Worm (Caenorhabditis elegans) whole organism, late embryonic: ENCODE results near the gene msp-33.
"Not testable (repeated sequence)": the region's sequence is repeated elsewhere in the genome, so short reads cannot be mapped to it uniquely, and the experiment has no call there.

Source experiments
- C08G9.2 ChIP-seq: sonication (generic microtip); optimal IDR thresholded peaks from 2 replicates; lab custom pipeline; 2016; ENCODE audit warnings: mild to moderate bottlenecking, missing genetic modification characterization, moderate library complexity, missing compliant biosample characterization
- C38D4.7 ChIP-seq: fragments of 200-800 bp; sonication (Bioruptor generic); optimal IDR thresholded peaks from 2 replicates; lab custom pipeline; 2018; ENCODE audit warnings: mild to moderate bottlenecking, missing genetic modification characterization, moderate library complexity, missing compliant biosample characterization
- T23F11.4 ChIP-seq: fragments of 200-800 bp; sonication (Bioruptor generic); optimal IDR thresholded peaks from 2 replicates; lab custom pipeline; 2018; ENCODE audit warnings: mild to moderate bottlenecking, missing genetic modification characterization, missing compliant biosample characterization
- Y22D7AL.16 ChIP-seq: sonication (generic microtip); optimal IDR thresholded peaks from 2 replicates; lab custom pipeline; 2016; ENCODE audit warnings: missing genetic modification characterization, missing compliant biosample characterization
- ceh-14 ChIP-seq: sonication (generic microtip); optimal IDR thresholded peaks from 2 replicates; lab custom pipeline; 2016; ENCODE audit warnings: missing genotype, missing genetic modification characterization, missing compliant biosample characterization
- ceh-18 ChIP-seq: sonication (generic microtip); optimal IDR thresholded peaks from 2 replicates; lab custom pipeline; 2016; ENCODE audit warnings: missing genetic modification characterization, missing compliant biosample characterization
- ceh-22 ChIP-seq: sonication (generic microtip); optimal IDR thresholded peaks from 2 replicates; lab custom pipeline; 2017; ENCODE audit warnings: missing biosample characterization, missing genetic modification characterization
- ceh-6 ChIP-seq: fragments of 200-800 bp; sonication (Bioruptor generic); optimal IDR thresholded peaks from 2 replicates; lab custom pipeline; 2018; ENCODE audit warnings: mild to moderate bottlenecking, missing genetic modification characterization, missing compliant biosample characterization
- che-1 ChIP-seq: sonication (generic microtip); optimal IDR thresholded peaks from 2 replicates; lab custom pipeline; 2016; ENCODE audit warnings: mild to moderate bottlenecking, missing genetic modification characterization, missing compliant biosample characterization
- dmd-4 ChIP-seq: sonication (generic microtip); optimal IDR thresholded peaks from 2 replicates; lab custom pipeline; 2016; ENCODE audit warnings: borderline replicate concordance, missing genetic modification characterization, missing compliant biosample characterization
- elt-2 ChIP-seq: sonication (generic microtip); optimal IDR thresholded peaks from 2 replicates; lab custom pipeline; 2016; ENCODE audit warnings: missing genetic modification reagents, missing genetic modification characterization, missing compliant biosample characterization
- eyg-1 ChIP-seq: sonication (generic microtip); optimal IDR thresholded peaks from 2 replicates; lab custom pipeline; 2016; ENCODE audit warnings: missing genotype, missing genetic modification characterization, missing compliant biosample characterization
- fax-1 ChIP-seq: sonication (generic microtip); optimal IDR thresholded peaks from 2 replicates; lab custom pipeline; 2016; ENCODE audit warnings: missing genotype, missing genetic modification characterization, missing compliant biosample characterization
- fkh-6 ChIP-seq: sonication (generic microtip); optimal IDR thresholded peaks from 2 replicates; lab custom pipeline; 2016; ENCODE audit warnings: missing genetic modification characterization, missing compliant biosample characterization
- gmeb-2 ChIP-seq: sonication (generic microtip); optimal IDR thresholded peaks from 2 replicates; lab custom pipeline; 2016; ENCODE audit warnings: missing genetic modification characterization, inconsistent platforms, missing compliant biosample characterization
- hlh-13 ChIP-seq: fragments of 200-800 bp; sonication (Bioruptor generic); optimal IDR thresholded peaks from 2 replicates; lab custom pipeline; 2018; ENCODE audit warnings: mild to moderate bottlenecking, missing genetic modification characterization, missing compliant biosample characterization
- hlh-15 ChIP-seq: sonication (generic microtip); optimal IDR thresholded peaks from 2 replicates; lab custom pipeline; 2016; ENCODE audit warnings: missing genetic modification characterization, missing compliant biosample characterization
- hlh-6 ChIP-seq: sonication (generic microtip); optimal IDR thresholded peaks from 2 replicates; lab custom pipeline; 2016; ENCODE audit warnings: missing genotype, missing genetic modification characterization, missing compliant biosample characterization
- hlh-8 ChIP-seq: sonication (generic microtip); optimal IDR thresholded peaks from 2 replicates; lab custom pipeline; 2016; ENCODE audit warnings: missing genotype, missing genetic modification characterization, missing compliant biosample characterization
- mec-3 ChIP-seq: sonication (generic microtip); optimal IDR thresholded peaks from 2 replicates; lab custom pipeline; 2016; ENCODE audit warnings: borderline replicate concordance, missing genetic modification characterization, missing compliant biosample characterization
- pag-3 ChIP-seq: sonication (generic microtip); optimal IDR thresholded peaks from 2 replicates; lab custom pipeline; 2016; ENCODE audit warnings: missing compliant biosample characterization, missing genetic modification characterization, borderline replicate concordance
- pat-9 ChIP-seq: fragments of 200-800 bp; sonication (Bioruptor generic); optimal IDR thresholded peaks from 2 replicates; lab custom pipeline; 2018; ENCODE audit warnings: mild to moderate bottlenecking, missing genetic modification characterization, moderate library complexity, missing compliant biosample characterization
- pha-4 ChIP-seq: fragments of 150-350 bp; optimal IDR thresholded peaks from 2 replicates; lab custom pipeline; 2018; ENCODE audit warnings: missing biosample characterization, missing genetic modification reagents, missing genetic modification characterization
- pros-1 ChIP-seq: fragments of 150-350 bp; optimal IDR thresholded peaks from 2 replicates; lab custom pipeline; 2014; ENCODE audit warnings: missing biosample characterization, missing genetic modification reagents, missing genetic modification characterization
- ref-2 ChIP-seq: sonication (generic microtip); optimal IDR thresholded peaks from 2 replicates; lab custom pipeline; 2016; ENCODE audit warnings: missing genetic modification characterization, missing compliant biosample characterization
- rnt-1 ChIP-seq: sonication (generic microtip); optimal IDR thresholded peaks from 2 replicates; lab custom pipeline; 2016; ENCODE audit warnings: missing genetic modification characterization, missing compliant biosample characterization
- sox-2 ChIP-seq: fragments of 200-800 bp; sonication (Bioruptor generic); IDR thresholded peaks from 2 replicates; pipeline ENCODE4 v1.3.6; 2022; ENCODE audit warnings: missing genetic modification reagents, missing genetic modification characterization, missing compliant biosample characterization
- tbx-7 ChIP-seq: sonication (generic microtip); optimal IDR thresholded peaks from 2 replicates; lab custom pipeline; 2016; ENCODE audit warnings: missing genotype, missing genetic modification characterization, missing compliant biosample characterization
- unc-42 ChIP-seq: sonication (generic microtip); optimal IDR thresholded peaks from 2 replicates; lab custom pipeline; 2016; ENCODE audit warnings: missing genotype, missing genetic modification characterization, missing compliant biosample characterization
- unc-55 ChIP-seq: sonication (generic microtip); optimal IDR thresholded peaks from 2 replicates; lab custom pipeline; 2017; ENCODE audit warnings: missing biosample characterization, missing genetic modification reagents, missing genetic modification characterization
- ztf-16 ChIP-seq: sonication (generic microtip); optimal IDR thresholded peaks from 2 replicates; lab custom pipeline; 2017; ENCODE audit warnings: missing genetic modification characterization, missing compliant biosample characterization

msp-33 gene

DNA sequence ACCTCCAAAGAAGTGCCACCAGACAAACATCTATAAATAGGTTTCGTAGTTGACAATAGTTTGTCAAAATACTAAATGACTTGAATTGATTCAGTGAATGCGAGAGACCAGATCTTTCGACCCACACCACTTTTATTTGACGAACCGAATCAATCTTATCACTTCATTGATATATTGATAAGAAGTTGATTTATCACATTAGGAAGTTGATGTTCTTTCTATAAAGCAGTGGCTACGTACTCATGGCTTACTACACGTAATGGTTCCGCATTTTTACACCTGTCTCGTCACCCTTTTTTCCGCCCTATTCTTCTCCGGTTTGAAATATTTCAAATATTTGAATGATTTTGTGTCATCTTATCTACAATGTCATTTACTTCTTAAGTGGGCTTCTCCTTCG lies 28.1 kb upstream of the msp-33 start:
- TF ChIP-seq che-1 (tag; lab: Kevin White, UChicago) (no peak), tbx-7 (tag; lab: Kevin White, UChicago) (no peak), elt-2 (tag; lab: Kevin White, UChicago) (peak; percentile 83), pag-3 (tag; lab: Kevin White, UChicago) (no peak), ceh-18 (tag; lab: Kevin White, UChicago) (no peak), C38D4.7 (GFP tag; lab: Kevin White, UChicago) (no peak), gmeb-2 (tag; lab: Kevin White, UChicago) (no peak), ref-2 (tag; lab: Kevin White, UChicago) (no peak)

DNA sequence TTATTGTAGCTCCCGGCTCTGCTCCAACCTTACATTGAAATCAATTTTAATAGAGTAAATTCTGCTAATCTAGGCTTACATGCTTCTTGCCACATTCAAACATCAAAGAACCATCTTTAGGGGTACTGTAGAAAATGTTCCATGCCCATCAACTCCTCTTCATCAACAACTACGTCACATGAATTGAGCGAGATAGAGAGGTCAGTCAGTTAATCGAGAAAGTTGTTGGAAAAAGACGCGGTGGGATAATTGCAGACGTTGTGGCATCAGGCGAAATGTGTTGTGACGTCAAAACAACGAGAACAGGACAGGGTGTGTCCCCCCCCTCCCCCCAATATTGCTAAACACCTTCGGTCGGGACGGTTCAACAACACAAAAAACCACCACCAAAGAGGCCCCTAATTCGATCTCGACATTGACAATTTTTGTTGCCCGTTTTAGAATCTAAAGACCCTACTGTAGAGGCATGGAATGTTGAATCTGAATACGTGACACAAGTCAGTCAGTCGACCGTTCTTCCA lies 26.1 kb upstream of the msp-33 start:
- no peak for TF ChIP-seq hlh-6 (tag; lab: Kevin White, UChicago)
- TF ChIP-seq Y22D7AL.16 (tag; lab: Kevin White, UChicago) = no peak
- TF ChIP-seq, all 69 proteins: peak for 0

DNA sequence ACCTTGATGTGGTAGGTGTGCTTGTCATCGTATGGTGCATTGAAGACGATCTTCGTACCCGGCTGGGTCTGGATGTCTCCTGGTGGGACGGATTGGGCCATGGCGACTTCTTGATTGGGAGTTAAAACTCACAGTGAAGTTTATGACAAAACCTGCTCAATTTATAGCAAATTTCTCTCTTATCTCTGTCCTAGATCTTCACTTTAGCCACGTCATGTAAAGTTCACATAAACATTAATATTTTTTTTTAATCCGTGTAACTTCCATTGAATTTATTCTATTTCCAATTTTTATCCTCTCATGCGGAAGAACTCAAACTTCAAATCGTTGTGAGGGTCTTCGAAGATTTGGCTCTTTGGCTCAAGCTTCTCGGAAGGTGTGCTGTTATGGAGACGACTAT lies 24.0 kb upstream of the msp-33 start, which contains the start of gene msp-31:
TSS of gene msp-31 (minus strand) at position 101 of the 400 bp plus-strand sequence.
- TF ChIP-seq pat-9; T23F11.4 (GFP tag; lab: Kevin White, UChicago); eyg-1 (tag; lab: Kevin White, UChicago): not testable (repeated sequence)

DNA sequence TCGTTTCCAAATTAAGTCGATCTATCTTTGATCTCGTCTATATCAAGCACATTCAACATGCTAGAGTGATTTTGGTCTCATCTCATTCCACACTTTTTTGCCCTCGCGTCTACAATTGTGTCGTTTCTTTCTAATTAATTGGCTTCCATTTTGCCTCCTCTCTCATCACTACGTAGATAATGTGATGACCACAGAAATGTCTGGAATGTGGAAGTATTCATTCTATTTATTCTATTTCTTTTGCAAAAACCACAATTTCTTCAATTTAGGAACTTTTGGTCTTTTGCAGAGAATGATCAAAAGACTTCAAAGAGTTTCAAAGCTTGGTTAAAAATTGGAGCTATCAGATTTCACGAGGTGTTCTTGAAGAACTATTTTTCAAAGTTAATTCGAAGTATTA lies 23.1 kb upstream of the msp-33 start:
- TF ChIP-seq mec-3 (tag; lab: Kevin White, UChicago) = no peak
- no peak for TF ChIP-seq C08G9.2 (tag; lab: Kevin White, UChicago)
- TF ChIP-seq fkh-6 (tag; lab: Kevin White, UChicago) = no peak
- no peak for TF ChIP-seq pros-1

DNA sequence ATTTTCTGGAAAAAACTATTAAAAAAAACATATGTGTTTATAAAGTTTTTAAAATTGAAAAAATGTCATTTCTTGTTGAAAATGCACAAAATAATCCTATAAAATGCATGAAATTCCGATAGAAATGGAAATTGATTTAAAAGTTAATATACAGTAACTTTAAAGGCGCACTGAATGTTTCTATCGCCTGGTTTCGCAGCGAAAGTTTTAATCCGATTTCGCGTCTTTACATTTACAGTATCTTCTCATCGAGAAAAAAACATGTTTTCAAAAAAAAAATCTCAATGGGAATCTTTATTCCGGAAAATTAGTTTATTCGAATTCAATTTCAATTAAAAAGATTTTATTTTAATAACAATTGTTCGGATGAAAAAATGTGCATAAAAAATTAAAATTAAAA lies 21.7 kb upstream of the msp-33 start, which contains the start of gene R05F9.11:
TSS of gene R05F9.11 (minus strand) at position 5 of the 400 bp plus-strand sequence.
- TF ChIP-seq sox-2 (GFP tag; lab: Robert Waterston, UW) (no peak), rnt-1 (tag; lab: Kevin White, UChicago) (no peak), hlh-15 (no peak), ceh-6 (no peak), hlh-13 (GFP tag; lab: Kevin White, UChicago) (no peak), fax-1 (tag; lab: Kevin White, UChicago) (no peak), ztf-16 (tag; lab: Kevin White, UChicago) (no peak), pha-4 (tag; lab: Kevin White, UChicago) (no peak), hlh-6 (tag; lab: Kevin White, UChicago) (no peak)

DNA sequence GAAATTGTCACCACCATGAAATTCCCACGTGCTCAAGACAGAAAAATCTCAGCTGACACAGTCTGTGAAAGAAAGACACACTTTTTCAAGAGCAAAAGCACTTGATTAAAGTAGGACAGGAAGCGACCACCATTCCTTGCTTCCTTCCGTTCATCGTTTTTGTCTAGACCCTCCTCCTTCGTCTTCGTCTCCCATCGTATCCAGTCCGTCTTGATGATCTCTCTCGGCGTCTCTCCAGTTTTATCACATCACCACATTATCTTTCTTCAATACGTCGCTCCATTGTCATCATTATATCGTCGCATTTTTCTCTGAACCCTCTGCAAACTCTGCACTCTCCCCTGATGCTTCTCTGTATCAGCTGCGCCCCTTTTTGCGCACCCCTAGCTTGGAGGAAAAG lies 15.7 kb upstream of the msp-33 start:
- peak; percentile 22 for TF ChIP-seq elt-2 (tag; lab: Kevin White, UChicago)
- no peak for TF ChIP-seq fax-1 (tag; lab: Kevin White, UChicago)
- no peak for TF ChIP-seq dmd-4 (tag; lab: Kevin White, UChicago)
- no peak for TF ChIP-seq ceh-14 (tag; lab: Kevin White, UChicago)
- TF ChIP-seq hlh-6 (tag; lab: Kevin White, UChicago) = no peak
- TF ChIP-seq unc-42 (tag; lab: Kevin White, UChicago) = peak; percentile 38
- TF ChIP-seq rnt-1 (tag; lab: Kevin White, UChicago) = no peak
- TF ChIP-seq ref-2 (tag; lab: Kevin White, UChicago) = no peak
- TF ChIP-seq unc-55 = peak; percentile 48
- TF ChIP-seq hlh-8 (tag; lab: Kevin White, UChicago) = no peak
- peak; percentile 19 for TF ChIP-seq ceh-22
